Worm (Caenorhabditis elegans) whole organism, L1 larva: ENCODE measurements around the gene cox-18.

Experiments used
- C16A3.4 ChIP-seq: fragments of 150-350 bp; optimal IDR thresholded peaks from 2 replicates; lab custom pipeline; 2014; ENCODE audit warnings: missing biosample characterization, missing genetic modification characterization
- C34B4.2 ChIP-seq: sonication (generic microtip); optimal IDR thresholded peaks from 2 replicates; lab custom pipeline; 2017; ENCODE audit warnings: mild to moderate bottlenecking, missing genetic modification characterization, missing compliant biosample characterization
- F16B12.6 ChIP-seq: fragments of 150-350 bp; optimal IDR thresholded peaks from 2 replicates; lab custom pipeline; 2014; ENCODE audit warnings: missing biosample characterization, missing genetic modification characterization
- aha-1 ChIP-seq: fragments of 150-350 bp; optimal IDR thresholded peaks from 2 replicates; lab custom pipeline; 2014; ENCODE audit warnings: missing biosample characterization, missing genetic modification characterization
- aly-2 ChIP-seq: fragments of 150-350 bp; optimal IDR thresholded peaks from 2 replicates; lab custom pipeline; 2014; ENCODE audit warnings: missing biosample characterization, missing genetic modification characterization
- ama-1 ChIP-seq: fragments of 150-350 bp; optimal IDR thresholded peaks from 2 replicates; lab custom pipeline; 2014
- ceh-63 ChIP-seq: fragments of 200-800 bp; sonication (Bioruptor generic); optimal IDR thresholded peaks from 2 replicates; lab custom pipeline; 2018; ENCODE audit warnings: mild to moderate bottlenecking, missing genetic modification characterization, missing compliant biosample characterization
- ceh-88 ChIP-seq: fragments of 200-800 bp; sonication (Bioruptor generic); IDR thresholded peaks from 2 replicates; pipeline ENCODE4 v1.3.6; 2022; ENCODE audit warnings: missing genetic modification characterization, missing compliant biosample characterization
- ceh-90 ChIP-seq: sonication (generic microtip); optimal IDR thresholded peaks from 2 replicates; lab custom pipeline; 2016; ENCODE audit warnings: missing genetic modification characterization, missing compliant biosample characterization
- dpl-1 ChIP-seq, 3 experiments: fragments of 150-350 bp in 2 of 3; sonication (generic microtip) in 1 of 3; optimal IDR thresholded peaks; 2 replicates each; lab custom pipeline; 2014 to 2017; ENCODE audit warnings: missing biosample characterization in 3 of 3, missing genetic modification characterization in 3 of 3, missing genetic modification reagents in 3 of 3
- dsc-1 ChIP-seq: sonication (generic microtip); optimal IDR thresholded peaks from 2 replicates; lab custom pipeline; 2016; ENCODE audit warnings: mild to moderate bottlenecking, missing genetic modification characterization, missing compliant biosample characterization
- efl-1 ChIP-seq, 4 experiments: fragments of 150-350 bp; optimal IDR thresholded peaks in 3 of 4; peaks in 1 of 4; 1 replicate in 1 of 4; 2 replicates in 3 of 4; lab custom pipeline; 2014; ENCODE audit warnings: missing biosample characterization in 2 of 4, missing genetic modification characterization in 2 of 4, missing genetic modification reagents in 2 of 4
- efl-3 ChIP-seq: fragments of 200-800 bp; sonication (Bioruptor generic); optimal IDR thresholded peaks from 2 replicates; lab custom pipeline; 2018; ENCODE audit warnings: mild to moderate bottlenecking, missing genetic modification characterization, missing compliant biosample characterization
- egl-13 ChIP-seq: sonication (generic microtip); optimal IDR thresholded peaks from 2 replicates; lab custom pipeline; 2016; ENCODE audit warnings: missing genotype, missing genetic modification reagents, missing genetic modification characterization, missing compliant biosample characterization
- fkh-10 ChIP-seq: sonication (generic microtip); optimal IDR thresholded peaks from 2 replicates; lab custom pipeline; 2017; ENCODE audit warnings: missing biosample characterization, missing genetic modification reagents, missing genetic modification characterization
- fkh-8 ChIP-seq: sonication (generic microtip); optimal IDR thresholded peaks from 2 replicates; lab custom pipeline; 2016; ENCODE audit warnings: mild to moderate bottlenecking, missing genetic modification characterization, missing compliant biosample characterization
- hlh-4 ChIP-seq: sonication (generic microtip); optimal IDR thresholded peaks from 2 replicates; lab custom pipeline; 2016; ENCODE audit warnings: mild to moderate bottlenecking, missing genetic modification characterization, missing compliant biosample characterization
- hpl-2 ChIP-seq: fragments of 150-350 bp; optimal IDR thresholded peaks from 2 replicates; lab custom pipeline; 2014; ENCODE audit warnings: missing biosample characterization, missing genetic modification reagents, missing genetic modification characterization
- irx-1 ChIP-seq: sonication (generic microtip); optimal IDR thresholded peaks from 2 replicates; lab custom pipeline; 2016; ENCODE audit warnings: missing genetic modification characterization, missing compliant biosample characterization
- isw-1 ChIP-seq: fragments of 200-800 bp; sonication (Bioruptor generic); IDR thresholded peaks from 2 replicates; pipeline ENCODE4 v1.3.6; 2022; ENCODE audit warnings: missing genetic modification characterization, missing compliant biosample characterization
- jun-1 ChIP-seq: fragments of 150-350 bp; optimal IDR thresholded peaks from 2 replicates; lab custom pipeline; 2014; ENCODE audit warnings: missing biosample characterization, missing genetic modification reagents, missing genetic modification characterization
- lin-13 ChIP-seq: fragments of 150-350 bp; optimal IDR thresholded peaks from 2 replicates; lab custom pipeline; 2014; ENCODE audit warnings: missing biosample characterization, missing genetic modification reagents, missing genetic modification characterization
- lin-14 ChIP-seq: fragments of 200-800 bp; sonication (Bioruptor generic); optimal IDR thresholded peaks from 2 replicates; lab custom pipeline; 2018; ENCODE audit warnings: mild to moderate bottlenecking, missing genetic modification characterization, moderate library complexity, missing compliant biosample characterization
- lin-39 ChIP-seq: fragments of 150-350 bp; optimal IDR thresholded peaks from 2 replicates; lab custom pipeline; 2014; ENCODE audit warnings: missing biosample characterization, missing genetic modification reagents, missing genetic modification characterization
- lir-3 ChIP-seq: sonication (generic microtip); optimal IDR thresholded peaks from 2 replicates; lab custom pipeline; 2016; ENCODE audit warnings: mild to moderate bottlenecking, missing genetic modification characterization, moderate library complexity, missing compliant biosample characterization; ENCODE audit not compliant: poor library complexity
- lsy-2 ChIP-seq, 2 experiments: fragments of 150-350 bp; optimal IDR thresholded peaks; 2 replicates each; lab custom pipeline; 2014; ENCODE audit warnings: missing biosample characterization in 2 of 2, missing genetic modification characterization in 2 of 2
- mdl-1 ChIP-seq, 2 experiments: fragments of 150-350 bp; optimal IDR thresholded peaks; 2 replicates each; lab custom pipeline; 2014 to 2017; ENCODE audit warnings: missing biosample characterization in 2 of 2, missing genetic modification characterization in 2 of 2, inconsistent platforms in 1 of 2
- mef-2 ChIP-seq: fragments of 150-350 bp; optimal IDR thresholded peaks from 2 replicates; lab custom pipeline; 2014; ENCODE audit warnings: missing biosample characterization, missing genetic modification characterization
- mep-1 ChIP-seq: fragments of 150-350 bp; optimal IDR thresholded peaks from 2 replicates; lab custom pipeline; 2014; ENCODE audit warnings: missing biosample characterization, missing genetic modification characterization
- nhr-11 ChIP-seq: fragments of 150-350 bp; optimal IDR thresholded peaks from 2 replicates; lab custom pipeline; 2014; ENCODE audit warnings: missing biosample characterization, missing genetic modification characterization
- nhr-19 ChIP-seq: fragments of 200-800 bp; sonication (Bioruptor generic); conservative IDR thresholded peaks from 2 replicates; pipeline ENCODE4 v1.3.6; 2022; ENCODE audit warnings: missing genetic modification characterization, missing compliant biosample characterization
- nhr-20 ChIP-seq: sonication (generic microtip); optimal IDR thresholded peaks from 2 replicates; lab custom pipeline; 2016; ENCODE audit warnings: mild to moderate bottlenecking, missing genetic modification characterization, missing compliant biosample characterization
- nhr-71 ChIP-seq: sonication (generic microtip); optimal IDR thresholded peaks from 2 replicates; lab custom pipeline; 2016; ENCODE audit warnings: mild to moderate bottlenecking, missing genetic modification characterization, moderate library complexity, missing compliant biosample characterization
- nhr-84 ChIP-seq: sonication (generic microtip); optimal IDR thresholded peaks from 2 replicates; lab custom pipeline; 2017; ENCODE audit warnings: missing biosample characterization, missing genetic modification characterization
- nhr-85 ChIP-seq: sonication (generic microtip); peaks from one replicate; lab custom pipeline; 2016; ENCODE audit warnings: missing genetic modification characterization, inconsistent platforms, missing compliant biosample characterization
- pag-3 ChIP-seq: sonication (generic microtip); optimal IDR thresholded peaks from 2 replicates; lab custom pipeline; 2017; ENCODE audit warnings: missing genetic modification characterization, mild to moderate bottlenecking, missing compliant biosample characterization, antibody characterized with exemption, borderline replicate concordance; ENCODE audit not compliant: insufficient read depth
- pqm-1 ChIP-seq: sonication (generic microtip); optimal IDR thresholded peaks from 3 replicates; lab custom pipeline; 2017; ENCODE audit warnings: missing biosample characterization, missing genetic modification characterization
- rnt-1 ChIP-seq: sonication (generic microtip); optimal IDR thresholded peaks from 2 replicates; lab custom pipeline; 2016; ENCODE audit warnings: mild to moderate bottlenecking, missing genetic modification characterization, moderate library complexity, missing compliant biosample characterization
- snu-23 ChIP-seq: sonication (generic microtip); optimal IDR thresholded peaks from 2 replicates; lab custom pipeline; 2016; ENCODE audit warnings: missing genetic modification characterization, missing compliant biosample characterization
- sox-4 ChIP-seq: sonication (generic microtip); optimal IDR thresholded peaks from 2 replicates; lab custom pipeline; 2016; ENCODE audit warnings: missing genetic modification characterization, missing compliant biosample characterization
- swsn-7 ChIP-seq: sonication (generic microtip); optimal IDR thresholded peaks from 2 replicates; lab custom pipeline; 2016; ENCODE audit warnings: missing genetic modification characterization, missing compliant biosample characterization
- tlp-1 ChIP-seq: fragments of 150-350 bp; optimal IDR thresholded peaks from 2 replicates; lab custom pipeline; 2014; ENCODE audit warnings: missing biosample characterization, missing genetic modification characterization
- unc-30 ChIP-seq: sonication (generic microtip); optimal IDR thresholded peaks from 2 replicates; lab custom pipeline; 2017; ENCODE audit warnings: missing biosample characterization, missing genetic modification characterization
- unc-86 ChIP-seq: sonication (generic microtip); optimal IDR thresholded peaks from 2 replicates; lab custom pipeline; 2016; ENCODE audit warnings: missing genetic modification characterization, missing compliant biosample characterization
- vab-15 ChIP-seq: sonication (generic microtip); optimal IDR thresholded peaks from 2 replicates; lab custom pipeline; 2017; ENCODE audit warnings: missing genotype, mild to moderate bottlenecking, missing genetic modification characterization, missing compliant biosample characterization
- zag-1 ChIP-seq: fragments of 150-350 bp; optimal IDR thresholded peaks from 2 replicates; lab custom pipeline; 2014; ENCODE audit warnings: missing biosample characterization, missing genetic modification characterization
- zip-4 ChIP-seq: fragments of 200-800 bp; sonication (Bioruptor generic); optimal IDR thresholded peaks from 2 replicates; lab custom pipeline; 2018; ENCODE audit warnings: mild to moderate bottlenecking, missing genetic modification characterization, moderate library complexity, missing compliant biosample characterization
- ztf-11 ChIP-seq, 2 experiments: sonication (generic microtip); optimal IDR thresholded peaks; 2 replicates each; lab custom pipeline; 2016 to 2017; ENCODE audit warnings: missing genetic modification characterization in 2 of 2, missing biosample characterization in 1 of 2, missing compliant biosample characterization in 1 of 2
- ztf-4 ChIP-seq: fragments of 150-350 bp; optimal IDR thresholded peaks from 2 replicates; lab custom pipeline; 2014; ENCODE audit warnings: missing biosample characterization, missing genetic modification characterization

Gene cox-18

ce11 chrIV:1105999-1106398, 8.7 kb downstream of the cox-18 start:
- TF ChIP-seq nhr-71 (tag; lab: Kevin White, UChicago): peak; percentile 29
- TF ChIP-seq egl-13 (tag; lab: Kevin White, UChicago): no peak
- peak; percentile 28 for TF ChIP-seq rnt-1 (tag; lab: Kevin White, UChicago)
- no peak for TF ChIP-seq nhr-11 (tag; lab: Kevin White, UChicago)
- peak; percentile 31 for TF ChIP-seq pag-3 (tag; lab: Kevin White, UChicago)
- peak; percentile 29 for TF ChIP-seq lin-14 (GFP tag; lab: Kevin White, UChicago)

- TF ChIP-seq efl-1 (optimal IDR thresholded peaks at IDR 0.05; lab: Kevin White, UChicago): no peak
- TF ChIP-seq efl-1 (GFP tag; optimal IDR thresholded peaks at IDR 0.05 in 1 of 2; lab: Kevin White, UChicago): no peak
- no peak for TF ChIP-seq lir-3 (tag; lab: Kevin White, UChicago)
- no peak for TF ChIP-seq mef-2 (tag; lab: Kevin White, UChicago)
- no peak for TF ChIP-seq hpl-2 (GFP tag; lab: Kevin White, UChicago)
- peak; percentile 61 for TF ChIP-seq ama-1 (lab: Kevin White, UChicago)
- no peak for TF ChIP-seq aly-2 (tag; lab: Kevin White, UChicago)
- peak; percentile 53 for TF ChIP-seq nhr-71 (tag; lab: Kevin White, UChicago)
- no peak for TF ChIP-seq unc-86 (tag; lab: Kevin White, UChicago)
- TF ChIP-seq lin-13 (GFP tag; lab: Kevin White, UChicago): no peak
- no peak for TF ChIP-seq swsn-7
- TF ChIP-seq pqm-1 (tag; lab: Kevin White, UChicago): no peak
- peak; percentile 7 for TF ChIP-seq mep-1 (tag; lab: Kevin White, UChicago)
- TF ChIP-seq rnt-1 (tag; lab: Kevin White, UChicago): peak; percentile 48
- peak; percentile 11 for TF ChIP-seq dsc-1 (tag; lab: Kevin White, UChicago)
- no peak for TF ChIP-seq nhr-84 (tag; lab: Kevin White, UChicago)
- peak; percentile 75 for TF ChIP-seq lin-39 (tag; lab: Kevin White, UChicago)
- TF ChIP-seq nhr-20 (tag; lab: Kevin White, UChicago): peak; percentile 11
- no peak for TF ChIP-seq C34B4.2 (tag; lab: Kevin White, UChicago)
- no peak for TF ChIP-seq ceh-90 (tag; lab: Kevin White, UChicago)
- TF ChIP-seq dpl-1 (GFP tag; optimal IDR thresholded peaks at IDR 0.05; lab: Kevin White, UChicago): no peak
- peak in 1 of 2 experiments; percentile 19 for TF ChIP-seq lsy-2 (tag; optimal IDR thresholded peaks at IDR 0.05; lab: Kevin White, UChicago)
- TF ChIP-seq sox-4 (tag; lab: Kevin White, UChicago): no peak
- TF ChIP-seq tlp-1: no peak
- no peak for TF ChIP-seq fkh-8
- TF ChIP-seq lin-14 (GFP tag; lab: Kevin White, UChicago): peak; percentile 17
- TF ChIP-seq mdl-1 (tag; optimal IDR thresholded peaks at IDR 0.05; lab: Kevin White, UChicago): no peak
- no peak for TF ChIP-seq ceh-63
- TF ChIP-seq ztf-11 (tag; optimal IDR thresholded peaks at IDR 0.05; lab: Kevin White, UChicago): no peak
- TF ChIP-seq zip-4 (GFP tag; lab: Kevin White, UChicago): no peak
- no peak for TF ChIP-seq C16A3.4 (tag; lab: Kevin White, UChicago)
- TF ChIP-seq, all 84 proteins: peak for 9
Measured at ce11 chrIV:1107190-1107589, 9.9 kb downstream of the cox-18 start, which contains the start of gene ost-1. TSS of gene ost-1 (plus strand) at chrIV:1107396.

- TF ChIP-seq fkh-10 (no peak), nhr-85 (tag; lab: Kevin White, UChicago) (no peak), F16B12.6 (tag; lab: Kevin White, UChicago) (no peak), isw-1 (no peak), mef-2 (tag; lab: Kevin White, UChicago) (no peak), hlh-4 (tag; lab: Kevin White, UChicago) (no peak), snu-23 (GFP tag; lab: Kevin White, UChicago) (peak; percentile 72), zag-1 (tag; lab: Kevin White, UChicago) (no peak), lin-39 (tag; lab: Kevin White, UChicago) (peak; percentile 85), C16A3.4 (tag; lab: Kevin White, UChicago) (no peak), C34B4.2 (tag; lab: Kevin White, UChicago) (no peak), nhr-19 (GFP tag; lab: Robert Waterston, UW) (peak; percentile 63), efl-3 (no peak), ceh-88 (GFP tag; lab: Robert Waterston, UW) (no peak), aha-1 (no peak), unc-30 (tag; lab: Kevin White, UChicago) (no peak), nhr-20 (tag; lab: Kevin White, UChicago) (peak; percentile 50), ama-1 (lab: Kevin White, UChicago) (no peak), zip-4 (GFP tag; lab: Kevin White, UChicago) (no peak), vab-15 (tag; lab: Kevin White, UChicago) (no peak), jun-1 (tag; lab: Kevin White, UChicago) (no peak), pqm-1 (tag; lab: Kevin White, UChicago) (no peak), irx-1 (no peak), ztf-4 (tag; lab: Kevin White, UChicago) (peak; percentile 33)
Measured at ce11 chrIV:1108030-1108429, 10.8 kb downstream of the cox-18 start.
